Worm (Caenorhabditis elegans): Measurements from ENCODE around the gene ltah-1.2.

ltah-1.2 gene

ce11 chrIV:3613022-3613605, at the start of gene ltah-1.2:
ltah-1.2 (minus strand) TSS chrIV:3613072.
- TF ChIP-seq tlf-1 (GFP tag; optimal IDR thresholded peaks at IDR 0.05): peak; percentile 36
- no peak for TF ChIP-seq sdz-38 (tag; optimal IDR thresholded peaks at IDR 0.05)
- peak; percentile 92 for TF ChIP-seq nhr-80 (tag; optimal IDR thresholded peaks at IDR 0.05)
- TF ChIP-seq ztf-18 (tag; optimal IDR thresholded peaks at IDR 0.05): no peak
- peak; percentile 13 for TF ChIP-seq madf-10 (tag; optimal IDR thresholded peaks at IDR 0.05)
- TF ChIP-seq rcor-1 (GFP tag; IDR thresholded peaks at IDR 0.05): no peak
- no peak for TF ChIP-seq K12H6.12 (tag; optimal IDR thresholded peaks at IDR 0.05)
- TF ChIP-seq ceh-58 (GFP tag; IDR thresholded peaks at IDR 0.05): no peak
- peak; percentile 67; the same call in 1 of the 2 replicates for TF ChIP-seq dox-1 (GFP tag; IDR thresholded peaks at IDR 0.05)
- TF ChIP-seq let-607 (tag; optimal IDR thresholded peaks at IDR 0.05): peak; percentile 96 to 97
- peak; percentile 5 for TF ChIP-seq tbp1 (GFP tag; optimal IDR thresholded peaks at IDR 0.05)
- TF ChIP-seq lin-54 (GFP tag; optimal IDR thresholded peaks at IDR 0.05): peak; percentile 9
- peak; percentile 81 for TF ChIP-seq atf-7 (tag; optimal IDR thresholded peaks at IDR 0.05)
- TF ChIP-seq aptf-2 (GFP tag; conservative IDR thresholded peaks at IDR 0.05): no peak
- TF ChIP-seq Y67H2A.10 (GFP tag; conservative IDR thresholded peaks at IDR 0.05): no peak
- no peak for TF ChIP-seq snpc-3.4 (tag; optimal IDR thresholded peaks at IDR 0.05)
- no peak for TF ChIP-seq nhr-90 (tag; optimal IDR thresholded peaks at IDR 0.05)
- peak; percentile 76 for TF ChIP-seq B0336.3 (GFP tag; IDR thresholded peaks at IDR 0.05)
- TF ChIP-seq cebp-1 (GFP tag; IDR thresholded peaks at IDR 0.05): no peak
- TF ChIP-seq cebp-1 (tag; optimal IDR thresholded peaks at IDR 0.05): peak; percentile 57
- peak; percentile 45; the same call in 1 of the 2 replicates for TF ChIP-seq mcd-1 (GFP tag; IDR thresholded peaks at IDR 0.05)
- peak; percentile 53; the same call in 1 of the 2 replicates for TF ChIP-seq nfyb-1 (GFP tag; IDR thresholded peaks at IDR 0.05)
- TF ChIP-seq hlh-26 (GFP tag; conservative IDR thresholded peaks at IDR 0.05): no peak
- no peak for TF ChIP-seq ztf-25 (GFP tag; IDR thresholded peaks at IDR 0.05)
- TF ChIP-seq F37B4.10 (GFP tag; IDR thresholded peaks at IDR 0.05): no peak
- TF ChIP-seq T07F8.4 (tag; optimal IDR thresholded peaks at IDR 0.05): no peak
- TF ChIP-seq ztf-28 (GFP tag; IDR thresholded peaks at IDR 0.05): no peak
- TF ChIP-seq ztf-22 (GFP tag; optimal IDR thresholded peaks at IDR 0.05): peak; percentile 81
- TF ChIP-seq ets-4 (GFP tag; optimal IDR thresholded peaks at IDR 0.05): peak; percentile 88
- no peak for TF ChIP-seq ama-1 (optimal IDR thresholded peaks at IDR 0.05)
- TF ChIP-seq ama-1 (GFP tag; optimal IDR thresholded peaks at IDR 0.05): no peak
- no peak for TF ChIP-seq F55B11.4 (tag; optimal IDR thresholded peaks at IDR 0.05; ENCODE audit: borderline replicate concordance, insufficient read depth)
- peak; percentile 49; the same call in 1 of the 2 replicates for TF ChIP-seq zfh-2 (GFP tag; conservative IDR thresholded peaks at IDR 0.05)

ce11 chrIV:3661117-3661634, 48.3 kb upstream of the ltah-1.2 start:
- TF ChIP-seq C17E4.6 (GFP tag; IDR thresholded peaks at IDR 0.05) (no peak), lin-26 (GFP tag; IDR thresholded peaks at IDR 0.05) (no peak), B0261.1 (tag; optimal IDR thresholded peaks at IDR 0.05) (no peak), madf-10 (tag; optimal IDR thresholded peaks at IDR 0.05) (no peak), nhr-90 (tag; optimal IDR thresholded peaks at IDR 0.05) (no peak), mel-28 (tag; optimal IDR thresholded peaks at IDR 0.05; ENCODE audit: borderline replicate concordance) (no peak), C06A6.2 (GFP tag; conservative IDR thresholded peaks at IDR 0.05) (no peak)

Measured in whole organism, young adult.